Worm (Caenorhabditis elegans) whole organism, midembryonic: ENCODE measurements around the gene Y66D12A.3.

ENCODE experiments used
- T22C8.4 ChIP-seq: fragments of 200-800 bp; sonication (Bioruptor generic); IDR thresholded peaks from 2 replicates; pipeline ENCODE4 v1.3.6; 2022; ENCODE audit warnings: missing genetic modification characterization, missing compliant biosample characterization
- cog-1 ChIP-seq: sonication (generic microtip); optimal IDR thresholded peaks from 2 replicates; lab custom pipeline; 2016; ENCODE audit warnings: missing genetic modification characterization, missing compliant biosample characterization
- flt-1 ChIP-seq: fragments of 200-800 bp; sonication (Bioruptor generic); IDR thresholded peaks from 2 replicates; pipeline ENCODE4 v1.3.6; 2022; ENCODE audit warnings: missing genetic modification characterization, missing compliant biosample characterization
- klf-2 ChIP-seq: fragments of 200-800 bp; sonication (Bioruptor generic); conservative IDR thresholded peaks from 2 replicates; pipeline ENCODE4 v1.3.6; 2022; ENCODE audit warnings: missing genetic modification reagents, missing genetic modification characterization, missing compliant biosample characterization
- med-1 ChIP-seq: sonication (generic microtip); optimal IDR thresholded peaks from 2 replicates; lab custom pipeline; 2017; ENCODE audit warnings: missing genetic modification characterization, mild to moderate bottlenecking, missing compliant biosample characterization, antibody characterized with exemption, missing genetic modification reagents; ENCODE audit not compliant: insufficient read depth
- ref-1 ChIP-seq: fragments of 200-800 bp; sonication (Bioruptor generic); conservative IDR thresholded peaks from 2 replicates; pipeline ENCODE4 v1.3.6; 2022; ENCODE audit warnings: missing genetic modification reagents, missing genetic modification characterization, missing compliant biosample characterization
- tab-1 ChIP-seq: fragments of 200-800 bp; sonication (Bioruptor generic); IDR thresholded peaks from 2 replicates; pipeline ENCODE4 v1.3.6; 2022; ENCODE audit warnings: missing genetic modification characterization, missing compliant biosample characterization
- ztf-23 ChIP-seq: fragments of 200-800 bp; sonication (Bioruptor generic); IDR thresholded peaks from 2 replicates; pipeline ENCODE4 v1.3.6; 2022; ENCODE audit warnings: missing genetic modification reagents, missing genetic modification characterization, missing compliant biosample characterization
- ztf-29 ChIP-seq: fragments of 200-800 bp; sonication (Bioruptor generic); IDR thresholded peaks from 2 replicates; pipeline ENCODE4 v1.3.6; 2022; ENCODE audit warnings: missing genetic modification reagents, missing genetic modification characterization, missing compliant biosample characterization

Gene Y66D12A.3

ce11 chrIII:11588911-11589310, at the start of gene Y66D12A.3:
TSS of gene Y66D12A.3 (plus strand) at chrIII:11589211.
- TF ChIP-seq ref-1 (GFP tag; lab: Robert Waterston, UW) (no peak), klf-2 (GFP tag; lab: Robert Waterston, UW) (no peak), T22C8.4 (GFP tag; lab: Robert Waterston, UW) (no peak), flt-1 (GFP tag; lab: Robert Waterston, UW) (no peak), ztf-23 (GFP tag; lab: Robert Waterston, UW) (no peak)

ce11 chrIII:11544947-11545346, 44.1 kb upstream of the Y66D12A.3 start:
- TF ChIP-seq T22C8.4 (GFP tag; lab: Robert Waterston, UW): no peak
- no peak for TF ChIP-seq ztf-23 (GFP tag; lab: Robert Waterston, UW)
- no peak for TF ChIP-seq ztf-29 (GFP tag; lab: Robert Waterston, UW)
- TF ChIP-seq flt-1 (GFP tag; lab: Robert Waterston, UW): no peak
- TF ChIP-seq ref-1 (GFP tag; lab: Robert Waterston, UW): no peak
- TF ChIP-seq klf-2 (GFP tag; lab: Robert Waterston, UW): no peak
- TF ChIP-seq cog-1: no peak
- no peak for TF ChIP-seq tab-1 (GFP tag; lab: Robert Waterston, UW)
- no peak for TF ChIP-seq med-1

- TF ChIP-seq tab-1 (GFP tag; lab: Robert Waterston, UW): no peak
- no peak for TF ChIP-seq flt-1 (GFP tag; lab: Robert Waterston, UW)
- no peak for TF ChIP-seq T22C8.4 (GFP tag; lab: Robert Waterston, UW)
- TF ChIP-seq klf-2 (GFP tag; lab: Robert Waterston, UW): no peak
- TF ChIP-seq ref-1 (GFP tag; lab: Robert Waterston, UW): no peak
- TF ChIP-seq ztf-29 (GFP tag; lab: Robert Waterston, UW): no peak
- no peak for TF ChIP-seq cog-1
- no peak for TF ChIP-seq ztf-23 (GFP tag; lab: Robert Waterston, UW)
- no peak for TF ChIP-seq med-1
These were observed 40.9 kb upstream of the Y66D12A.3 start, which contains the start of gene Y66D12A.13 for ce11 chrIII:11548070-11548469. TSS of gene Y66D12A.13 (plus strand) at chrIII:11548370.

ce11 chrIII:11554701-11555111, 34.3 kb upstream of the Y66D12A.3 start:
- TF ChIP-seq flt-1 (GFP tag; lab: Robert Waterston, UW) (no peak), T22C8.4 (GFP tag; lab: Robert Waterston, UW) (no peak), med-1 (no peak), cog-1 (no peak), ztf-29 (GFP tag; lab: Robert Waterston, UW) (no peak), klf-2 (GFP tag; lab: Robert Waterston, UW) (no peak), ref-1 (GFP tag; lab: Robert Waterston, UW) (no peak), tab-1 (GFP tag; lab: Robert Waterston, UW) (no peak)

DNA sequence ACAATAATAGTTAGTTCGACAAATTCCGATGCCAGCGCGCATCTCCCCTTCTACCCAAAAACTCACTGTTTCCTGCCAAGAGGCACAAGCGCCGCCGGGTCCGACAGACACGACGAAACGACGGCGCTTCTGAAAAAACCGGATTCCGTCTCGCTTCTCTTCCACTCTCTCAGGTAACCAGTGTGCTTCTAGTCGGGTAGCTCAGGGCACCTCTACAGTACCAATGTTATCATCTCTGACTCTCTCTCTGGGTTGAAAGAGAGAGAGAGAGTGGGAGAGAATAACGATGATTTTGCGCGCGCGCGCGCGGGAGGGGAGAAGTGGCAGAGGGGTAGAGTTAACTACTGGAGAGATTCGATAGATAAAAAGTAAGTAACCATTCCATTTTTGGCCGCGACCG, 32.2 kb upstream of the Y66D12A.3 start:
- TF ChIP-seq flt-1 (GFP tag; lab: Robert Waterston, UW) (no peak), ztf-23 (GFP tag; lab: Robert Waterston, UW) (no peak)

- TF ChIP-seq T22C8.4 (GFP tag; lab: Robert Waterston, UW): no peak
- TF ChIP-seq med-1: no peak
- 0 out of 2 replicates have a peak, but pooled peaks have one; percentile 37 for TF ChIP-seq tab-1 (GFP tag; lab: Robert Waterston, UW)
- TF ChIP-seq ztf-29 (GFP tag; lab: Robert Waterston, UW): peak; percentile 93
These were observed 30.8 kb upstream of the Y66D12A.3 start for ce11 chrIII:11558251-11558650.

- TF ChIP-seq klf-2 (GFP tag; lab: Robert Waterston, UW): no peak
- no peak for TF ChIP-seq ztf-23 (GFP tag; lab: Robert Waterston, UW)
- no peak for TF ChIP-seq tab-1 (GFP tag; lab: Robert Waterston, UW)
- TF ChIP-seq ref-1 (GFP tag; lab: Robert Waterston, UW): no peak
- no peak for TF ChIP-seq med-1
- no peak for TF ChIP-seq cog-1
- no peak for TF ChIP-seq flt-1 (GFP tag; lab: Robert Waterston, UW)
- TF ChIP-seq T22C8.4 (GFP tag; lab: Robert Waterston, UW): no peak
- no peak for TF ChIP-seq ztf-29 (GFP tag; lab: Robert Waterston, UW)
These were observed 29.3 kb upstream of the Y66D12A.3 start for ce11 chrIII:11559677-11560076.

- TF ChIP-seq flt-1 (GFP tag; lab: Robert Waterston, UW): peak; percentile 60; the same call in 1 of the 2 replicates
- TF ChIP-seq tab-1 (GFP tag; lab: Robert Waterston, UW): no peak
- 0 out of 2 replicates have a peak, but pooled peaks have one; percentile 17 for TF ChIP-seq ztf-29 (GFP tag; lab: Robert Waterston, UW)
These were observed 28.4 kb upstream of the Y66D12A.3 start, which contains the start of gene ztf-29 for ce11 chrIII:11560504-11561202. TSS of gene ztf-29 (plus strand) at chrIII:11561152.

DNA sequence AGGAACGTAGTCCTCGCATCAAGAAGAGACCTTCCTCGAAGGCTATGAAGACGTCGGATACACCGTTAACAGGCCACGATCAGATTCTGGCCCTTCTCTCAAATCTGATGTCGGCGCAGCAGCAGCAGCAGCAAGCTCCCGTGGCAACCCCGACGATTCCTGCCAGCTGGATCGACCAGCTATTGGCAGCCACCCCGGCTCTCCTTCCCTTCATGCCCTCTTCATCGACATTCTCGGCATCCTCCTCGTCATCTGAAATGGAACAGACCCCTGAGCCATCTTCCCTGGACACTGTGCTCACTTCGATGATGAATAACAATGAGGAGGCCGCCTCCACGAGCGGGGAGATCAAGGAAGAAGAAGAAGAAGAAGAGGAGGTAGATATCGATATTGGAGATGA, 27.4 kb upstream of the Y66D12A.3 start:
- TF ChIP-seq ref-1 (GFP tag; lab: Robert Waterston, UW): no peak
- no peak for TF ChIP-seq flt-1 (GFP tag; lab: Robert Waterston, UW)
- TF ChIP-seq tab-1 (GFP tag; lab: Robert Waterston, UW): no peak
- no peak for TF ChIP-seq T22C8.4 (GFP tag; lab: Robert Waterston, UW)
- TF ChIP-seq cog-1: no peak
- TF ChIP-seq ztf-29 (GFP tag; lab: Robert Waterston, UW): no peak
- TF ChIP-seq med-1: no peak
- TF ChIP-seq ztf-23 (GFP tag; lab: Robert Waterston, UW): no peak
- no peak for TF ChIP-seq klf-2 (GFP tag; lab: Robert Waterston, UW)

DNA sequence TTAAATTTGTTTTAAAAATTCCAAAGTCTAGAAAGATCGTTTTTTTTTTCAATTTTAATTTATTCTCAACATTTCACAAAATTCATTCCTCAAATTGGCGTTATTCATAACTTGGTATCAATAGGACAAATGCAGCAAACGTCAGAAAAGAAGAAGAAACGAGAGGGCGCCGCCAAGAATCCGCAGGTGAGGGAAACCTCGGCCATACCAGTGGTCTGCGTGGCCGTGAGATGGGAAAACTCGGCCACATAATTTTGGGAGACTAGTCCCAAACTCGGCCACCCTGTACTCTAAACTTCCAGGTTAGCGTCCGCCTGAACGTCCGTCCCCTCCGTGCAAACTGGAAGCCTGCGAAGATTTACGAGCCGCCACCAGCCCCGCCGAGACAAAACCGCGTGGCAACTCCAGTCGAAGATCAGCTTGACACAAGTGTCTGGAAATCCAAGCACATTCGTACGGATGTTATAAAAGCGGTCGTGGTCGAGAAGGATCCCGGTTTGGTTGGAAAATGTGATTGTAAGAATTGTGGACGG, 25.5 kb upstream of the Y66D12A.3 start, which contains the start of gene Y66D12A.11:
TSS of gene Y66D12A.11 (plus strand) at position 51 of the 533 bp plus-strand sequence.
- 0 out of 2 replicates have a peak, but pooled peaks have one; percentile 55 for TF ChIP-seq tab-1 (GFP tag; lab: Robert Waterston, UW)
- TF ChIP-seq klf-2 (GFP tag; lab: Robert Waterston, UW): no peak
- TF ChIP-seq flt-1 (GFP tag; lab: Robert Waterston, UW): no peak
- TF ChIP-seq T22C8.4 (GFP tag; lab: Robert Waterston, UW): no peak
- TF ChIP-seq med-1: no peak
- no peak for TF ChIP-seq cog-1
